Fruit fly (Drosophila melanogaster): ENCODE measurements around the gene RunxA.

- no peak for TF ChIP-seq insv (optimal IDR thresholded peaks at IDR 0.05)
- no peak for TF ChIP-seq psq (optimal IDR thresholded peaks at IDR 0.05)
- no peak for TF ChIP-seq h (optimal IDR thresholded peaks at IDR 0.05)
- no peak for TF ChIP-seq Sin3A (optimal IDR thresholded peaks at IDR 0.05)
- TF ChIP-seq Myc (optimal IDR thresholded peaks at IDR 0.05), result no peak
Measured at dm6 chrX:20643385-20643784, 19.8 kb upstream of the RunxA start.

Data from Kc167 (cell line).